Worm (Caenorhabditis elegans) whole organism, L2 larva: ENCODE measurements around the gene lin-66.

ENCODE experiments used
- R02D3.7 ChIP-seq: fragments of 150-350 bp; optimal IDR thresholded peaks from 2 replicates; lab custom pipeline; 2014; ENCODE audit warnings: missing biosample characterization, missing genetic modification characterization
- ceh-16 ChIP-seq: fragments of 150-350 bp; optimal IDR thresholded peaks from 2 replicates; lab custom pipeline; 2014; ENCODE audit warnings: missing biosample characterization, missing genetic modification characterization
- dmd-4 ChIP-seq: sonication (generic microtip); optimal IDR thresholded peaks from 2 replicates; lab custom pipeline; 2017; ENCODE audit warnings: missing biosample characterization, missing genetic modification characterization
- nhr-129 ChIP-seq: fragments of 150-350 bp; optimal IDR thresholded peaks from 2 replicates; lab custom pipeline; 2014; ENCODE audit warnings: missing biosample characterization, missing genetic modification characterization
- nhr-6 ChIP-seq: fragments of 150-350 bp; optimal IDR thresholded peaks from 2 replicates; lab custom pipeline; 2014; ENCODE audit warnings: missing biosample characterization, missing genetic modification characterization
- skn-1 ChIP-seq: sonication (generic microtip); optimal IDR thresholded peaks from 2 replicates; lab custom pipeline; 2017; ENCODE audit warnings: missing biosample characterization, missing genetic modification characterization
- zag-1 ChIP-seq: fragments of 150-350 bp; optimal IDR thresholded peaks from 2 replicates; lab custom pipeline; 2014; ENCODE audit warnings: missing biosample characterization, missing genetic modification characterization

ce11 chrIV:13878123-13878522 is 9.8 kb upstream of the lin-66 start:
- TF ChIP-seq zag-1 (tag; lab: Kevin White, UChicago) (no peak), ceh-16 (no peak), dmd-4 (no peak), nhr-129 (tag; lab: Kevin White, UChicago) (no peak), nhr-6 (tag; lab: Kevin White, UChicago) (no peak), skn-1 (tag; lab: Kevin White, UChicago) (no peak), R02D3.7 (tag; lab: Kevin White, UChicago) (no peak)
